Fruit fly (Drosophila melanogaster): ENCODE measurements around the gene CG8840.

CG8840 gene

DNA sequence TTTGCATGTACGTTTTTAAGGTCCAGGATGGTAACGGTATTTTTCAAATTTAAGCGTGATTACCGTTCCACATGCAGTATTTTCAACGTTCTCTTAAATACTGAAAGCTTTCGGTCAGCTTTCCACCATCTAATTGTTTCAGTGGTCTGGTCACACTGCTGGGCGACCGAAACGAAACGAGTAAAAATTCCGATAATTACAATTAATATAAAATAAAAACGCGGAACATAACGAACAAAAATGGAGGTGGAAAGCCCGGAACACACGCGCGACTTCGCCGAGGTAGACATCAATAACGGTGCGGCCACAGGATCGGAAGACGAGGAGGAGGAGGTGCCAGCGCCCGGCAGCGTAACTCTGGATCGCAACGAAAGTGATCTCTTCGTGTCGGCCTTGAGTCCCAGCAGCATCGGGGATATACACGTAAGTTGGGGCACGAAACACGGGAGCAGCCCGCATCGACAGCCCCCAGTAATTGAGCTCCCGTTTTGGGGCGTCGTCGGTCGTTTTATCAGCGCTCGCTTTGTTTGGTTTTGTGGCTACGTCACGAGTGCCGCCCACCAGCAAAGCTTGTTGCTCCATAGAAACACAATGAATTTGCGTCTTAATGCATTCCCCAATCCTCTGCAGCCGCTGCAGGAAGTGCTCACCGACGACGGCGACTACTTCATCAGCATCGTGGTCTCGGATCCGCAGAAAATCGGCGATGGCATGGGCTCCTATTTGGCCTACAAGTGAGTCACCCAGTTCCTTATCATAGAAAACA lies 39.4 kb downstream of the CG8840 start, which contains the start of gene Snx1 (continued):
- TF ChIP-seq CkIIα-i1 (GFP tag; IDR thresholded peaks at IDR 0.05): no peak
- TF ChIP-seq en (GFP tag; optimal IDR thresholded peaks at IDR 0.05): no peak
- peak; percentile 71 for TF ChIP-seq pzg (GFP tag; optimal IDR thresholded peaks at IDR 0.05)
- TF ChIP-seq CG9797 (GFP tag; optimal IDR thresholded peaks at IDR 0.05): peak; percentile 61
- peak; percentile 18 for TF ChIP-seq CG12155 (GFP tag; optimal IDR thresholded peaks at IDR 0.05)
- TF ChIP-seq MESR4 (GFP tag; optimal IDR thresholded peaks at IDR 0.05): peak; percentile 54
- peak; percentile 29 for TF ChIP-seq BEAF-32 (GFP tag; optimal IDR thresholded peaks at IDR 0.05)
- peak; percentile 20 for TF ChIP-seq Lhr (GFP tag; optimal IDR thresholded peaks at IDR 0.05)
- peak; percentile 35 for TF ChIP-seq CG4617 (GFP tag; optimal IDR thresholded peaks at IDR 0.05; ENCODE audit: borderline replicate concordance)
- TF ChIP-seq ftz-f1 (GFP tag; optimal IDR thresholded peaks at IDR 0.05): peak; percentile 60
- TF ChIP-seq CG15601 (tag; optimal IDR thresholded peaks at IDR 0.05): no peak
- TF ChIP-seq lola (GFP tag; optimal IDR thresholded peaks at IDR 0.05): no peak
- TF ChIP-seq B-H1 (GFP tag; IDR thresholded peaks at IDR 0.05): no peak
- peak; percentile 84 for TF ChIP-seq Deaf1 (tag; optimal IDR thresholded peaks at IDR 0.05)
- TF ChIP-seq CG3995 (GFP tag; optimal IDR thresholded peaks at IDR 0.05): peak; percentile 92
- TF ChIP-seq CG34422 (GFP tag; IDR thresholded peaks at IDR 0.05): peak; percentile 47; the same call in 1 of the 3 replicates
- peak; percentile 20; the same call in 1 of the 3 replicates for TF ChIP-seq CG34224 (GFP tag; IDR thresholded peaks at IDR 0.05; ENCODE audit: partially characterized antibody)
- TF ChIP-seq CG13287 (GFP tag; IDR thresholded peaks at IDR 0.05; ENCODE audit: partially characterized antibody): peak; percentile 57; the same call in 1 of the 2 replicates
- no peak for TF ChIP-seq E2f1 (GFP tag; IDR thresholded peaks at IDR 0.05)
- no peak for TF ChIP-seq HmgZ (tag; optimal IDR thresholded peaks at IDR 0.05)
- TF ChIP-seq slou (GFP tag; optimal IDR thresholded peaks at IDR 0.05): no peak

DNA sequence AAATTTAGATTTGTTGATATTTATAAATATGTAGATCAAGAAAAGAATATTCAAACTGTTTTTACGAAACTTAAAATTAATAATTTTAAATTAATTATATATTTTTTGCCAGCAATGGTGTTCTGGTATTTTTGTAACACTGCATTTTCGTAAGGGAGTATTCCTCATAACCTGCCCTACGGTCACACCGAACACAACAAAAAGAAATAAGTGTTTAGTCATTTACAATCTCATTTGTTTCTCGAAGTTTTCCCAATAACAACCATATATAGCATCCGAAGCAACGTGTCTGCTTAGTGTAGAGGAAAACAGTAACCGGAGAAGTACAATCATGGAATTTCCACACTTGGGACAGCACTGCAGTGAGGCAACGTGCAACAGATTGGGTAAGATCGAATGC lies 41.9 kb downstream of the CG8840 start, which contains the start of gene CG12795:
Gene CG12795 (plus strand): TSS at position 181 of the 400 bp plus-strand sequence.
- TF ChIP-seq MBD-R2 (GFP tag; IDR thresholded peaks at IDR 0.05) (peak; percentile 47; the same call in 1 of the 2 replicates), CG9797 (GFP tag; optimal IDR thresholded peaks at IDR 0.05) (peak; percentile 64), CG8765 (GFP tag; IDR thresholded peaks at IDR 0.05) (no peak), CG32767 (GFP tag; IDR thresholded peaks at IDR 0.05) (no peak), stwl (tag; optimal IDR thresholded peaks at IDR 0.05) (peak; percentile 69), nom (GFP tag; optimal IDR thresholded peaks at IDR 0.05) (peak; percentile 5), pzg (GFP tag; optimal IDR thresholded peaks at IDR 0.05) (peak; percentile 54), Dp (GFP tag; optimal IDR thresholded peaks at IDR 0.05) (peak; percentile 12), CG14014 (GFP tag; IDR thresholded peaks at IDR 0.05) (no peak), CG3838 (GFP tag; optimal IDR thresholded peaks at IDR 0.05) (no peak), YL-1 (GFP tag; optimal IDR thresholded peaks at IDR 0.05) (peak; percentile 58), phol (tag; optimal IDR thresholded peaks at IDR 0.05) (peak; percentile 16), CG13287 (GFP tag; IDR thresholded peaks at IDR 0.05; ENCODE audit: partially characterized antibody) (peak; percentile 18; the same call in 1 of the 2 replicates), CG10267 (tag; optimal IDR thresholded peaks at IDR 0.05) (peak; percentile 61), CG12659 (GFP tag; optimal IDR thresholded peaks at IDR 0.05) (peak; percentile 9), CG4730 (GFP tag; IDR thresholded peaks at IDR 0.05) (no peak), Scr (GFP tag; IDR thresholded peaks at IDR 0.05; ENCODE audit: partially characterized antibody) (0 out of 2 replicates have a peak, but pooled peaks have one; percentile 9), Taf1 (GFP tag; IDR thresholded peaks at IDR 0.05) (no peak), her (GFP tag; optimal IDR thresholded peaks at IDR 0.05) (no peak), CG10321 (GFP tag; IDR thresholded peaks at IDR 0.05) (no peak), CG4617 (GFP tag; optimal IDR thresholded peaks at IDR 0.05; ENCODE audit: borderline replicate concordance) (peak; percentile 74), CG2712 (tag; optimal IDR thresholded peaks at IDR 0.05) (peak; percentile 25), trem (tag; optimal IDR thresholded peaks at IDR 0.05) (peak; percentile 29), CG14710 (tag; optimal IDR thresholded peaks at IDR 0.05) (peak; percentile 32), gfzf (GFP tag; optimal IDR thresholded peaks at IDR 0.05) (peak; percentile 72), CG33557 (GFP tag; optimal IDR thresholded peaks at IDR 0.05) (no peak), ash1 (GFP tag; optimal IDR thresholded peaks at IDR 0.05) (no peak), MESR4 (GFP tag; optimal IDR thresholded peaks at IDR 0.05) (peak; percentile 83)

Measured in whole organism, embryonic.